Worm (Caenorhabditis elegans) whole organism, L3 larva: Measurements from ENCODE around the gene chil-19.
"Not testable (repeated sequence)": the region's sequence is repeated elsewhere in the genome, so short reads cannot be mapped to it uniquely, and the experiment has no call there.

ENCODE experiments used
- ama-1 ChIP-seq: fragments of 150-350 bp; optimal IDR thresholded peaks from 2 replicates; lab custom pipeline; 2018
- ceh-16 ChIP-seq: sonication (generic microtip); optimal IDR thresholded peaks from 2 replicates; lab custom pipeline; 2017; ENCODE audit warnings: missing biosample characterization, missing genetic modification characterization
- fkh-10 ChIP-seq: sonication (generic microtip); optimal IDR thresholded peaks from 2 replicates; lab custom pipeline; 2017; ENCODE audit warnings: missing biosample characterization, missing genetic modification reagents, missing genetic modification characterization
- mdl-1 ChIP-seq: fragments of 150-350 bp; optimal IDR thresholded peaks from 2 replicates; lab custom pipeline; 2014; ENCODE audit warnings: missing biosample characterization, missing genetic modification characterization
- nfya-1 ChIP-seq: sonication (generic microtip); optimal IDR thresholded peaks from 2 replicates; lab custom pipeline; 2017; ENCODE audit warnings: missing genetic modification characterization, mild to moderate bottlenecking, missing compliant biosample characterization, antibody characterized with exemption, moderate library complexity; ENCODE audit not compliant: insufficient read depth
- nhr-11 ChIP-seq: fragments of 150-350 bp; optimal IDR thresholded peaks from 2 replicates; lab custom pipeline; 2014; ENCODE audit warnings: missing biosample characterization, missing genetic modification characterization
- nhr-12 ChIP-seq: fragments of 150-350 bp; optimal IDR thresholded peaks from 2 replicates; lab custom pipeline; 2014; ENCODE audit warnings: missing biosample characterization, missing genetic modification characterization
- nhr-43 ChIP-seq: sonication (generic microtip); optimal IDR thresholded peaks from 2 replicates; lab custom pipeline; 2016; ENCODE audit warnings: mild to moderate bottlenecking, missing genetic modification characterization, missing compliant biosample characterization; ENCODE audit not compliant: poor library complexity, severe bottlenecking
- skn-1 ChIP-seq: fragments of 150-350 bp; optimal IDR thresholded peaks from 2 replicates; lab custom pipeline; 2014; ENCODE audit warnings: missing biosample characterization, missing genetic modification characterization
- snpc-4 ChIP-seq: fragments of 150-350 bp; optimal IDR thresholded peaks from 2 replicates; lab custom pipeline; 2014; ENCODE audit warnings: missing biosample characterization, missing genetic modification characterization

- TF ChIP-seq nhr-12; fkh-10 (GFP tag; lab: Kevin White, UChicago); nfya-1 (tag; lab: Kevin White, UChicago); nhr-43; mdl-1 (tag; lab: Kevin White, UChicago); ceh-16 (tag; lab: Kevin White, UChicago); nhr-11; skn-1 (tag; lab: Kevin White, UChicago); ama-1 (lab: Kevin White, UChicago); snpc-4 (tag; lab: Kevin White, UChicago): not testable (repeated sequence)
Measured at ce11 chrII:9459462-9459861, 5.3 kb upstream of the chil-19 start, which contains the start of gene R09D1.14.
